Fruit fly (Drosophila melanogaster): ENCODE results near the gene Atg4b.

The Atg4b gene

dm6 chr3R:15363608-15364007 is 6.9 kb upstream of the Atg4b start, which contains the start of gene CG6171 (continued):
- peak in 1 of 2 experiments; percentile 15 for TF ChIP-seq crp (GFP tag; optimal IDR thresholded peaks at IDR 0.05)
- TF ChIP-seq CG14014 (GFP tag; IDR thresholded peaks at IDR 0.05), result no peak
- peak; percentile 75 for TF ChIP-seq CG13287 (GFP tag; IDR thresholded peaks at IDR 0.05; ENCODE audit: partially characterized antibody)
- TF ChIP-seq cad (GFP tag; optimal IDR thresholded peaks at IDR 0.05), result no peak
- 0 out of 2 replicates have a peak, but pooled peaks have one; percentile 55 for TF ChIP-seq bbx (GFP tag; IDR thresholded peaks at IDR 0.05; ENCODE audit: partially characterized antibody)
- TF ChIP-seq gem (tag; optimal IDR thresholded peaks at IDR 0.05), result no peak
- peak; percentile 16 for TF ChIP-seq CG13624 (GFP tag; optimal IDR thresholded peaks at IDR 0.05)
- TF ChIP-seq CG16863 (GFP tag; optimal IDR thresholded peaks at IDR 0.05), result peak; percentile 75
- peak; percentile 44 for TF ChIP-seq CG2120 (GFP tag; optimal IDR thresholded peaks at IDR 0.05)
- TF ChIP-seq HLH4C (GFP tag; IDR thresholded peaks at IDR 0.05; ENCODE audit: partially characterized antibody), result peak; percentile 47; the same call in 2 of the 3 replicates
- TF ChIP-seq CG2116 (GFP tag; optimal IDR thresholded peaks at IDR 0.05), result peak; percentile 70
- 0 out of 3 replicates have a peak, but pooled peaks have one; percentile 17 for TF ChIP-seq Doc3 (GFP tag; IDR thresholded peaks at IDR 0.05; ENCODE audit: partially characterized antibody)
- TF ChIP-seq Chrac-16 (GFP tag; optimal IDR thresholded peaks at IDR 0.05), result no peak
- TF ChIP-seq CG11085 (GFP tag; IDR thresholded peaks at IDR 0.05), result no peak
- 0 out of 2 replicates have a peak, but pooled peaks have one; percentile 14 for TF ChIP-seq Xrp1 (GFP tag; IDR thresholded peaks at IDR 0.05)
- TF ChIP-seq CG15514 (GFP tag; optimal IDR thresholded peaks at IDR 0.05), result peak; percentile 18
- TF ChIP-seq CG11504 (tag; optimal IDR thresholded peaks at IDR 0.05), result no peak
- no peak for TF ChIP-seq CG13424 (tag; optimal IDR thresholded peaks at IDR 0.05)
- no peak for TF ChIP-seq CG12299 (tag; optimal IDR thresholded peaks at IDR 0.05)
- TF ChIP-seq CG32767 (GFP tag; IDR thresholded peaks at IDR 0.05), result peak; percentile 47; the same call in 1 of the 2 replicates
- peak; percentile 80 for TF ChIP-seq sens (GFP tag)
- TF ChIP-seq CG13894 (tag; optimal IDR thresholded peaks at IDR 0.05), result no peak
- TF ChIP-seq bowl (GFP tag; IDR thresholded peaks at IDR 0.05), result no peak
- peak; percentile 82 for TF ChIP-seq Dp (GFP tag; optimal IDR thresholded peaks at IDR 0.05)
- TF ChIP-seq Dll (GFP tag; IDR thresholded peaks at IDR 0.05; ENCODE audit: partially characterized antibody), result peak; percentile 69; the same call in 3 of the 4 replicates
- TF ChIP-seq Mrtf (GFP tag; IDR thresholded peaks at IDR 0.05), result no peak
- TF ChIP-seq eve (GFP tag; optimal IDR thresholded peaks at IDR 0.05), result no peak
- peak; percentile 91 for TF ChIP-seq E2f2 (GFP tag; IDR thresholded peaks at IDR 0.05)
- TF ChIP-seq Med (GFP tag), result peak; percentile 82
- 0 out of 3 replicates have a peak, but pooled peaks have one; percentile 29 for TF ChIP-seq CG16813 (GFP tag; IDR thresholded peaks at IDR 0.05; ENCODE audit: partially characterized antibody)
- TF ChIP-seq Neu2 (GFP tag; optimal IDR thresholded peaks at IDR 0.05; ENCODE audit: borderline replicate concordance), result peak; percentile 18
- TF ChIP-seq CG9876 (GFP tag; optimal IDR thresholded peaks at IDR 0.05), result no peak
- no peak for TF ChIP-seq CG12155 (GFP tag; optimal IDR thresholded peaks at IDR 0.05)
- no peak for TF ChIP-seq ranshi (GFP tag; IDR thresholded peaks at IDR 0.05)
- TF ChIP-seq Opbp (GFP tag; IDR thresholded peaks at IDR 0.05; ENCODE audit: partially characterized antibody), result peak; percentile 43; the same call in 1 of the 3 replicates
- peak; percentile 30; the same call in 1 of the 2 replicates for TF ChIP-seq Bgb (GFP tag; IDR thresholded peaks at IDR 0.05; ENCODE audit: partially characterized antibody)
- no peak for TF ChIP-seq CG15269 (tag; optimal IDR thresholded peaks at IDR 0.05)
- peak; percentile 34; the same call in 1 of the 2 replicates for TF ChIP-seq CG2129 (GFP tag; IDR thresholded peaks at IDR 0.05; ENCODE audit: partially characterized antibody)
- TF ChIP-seq Dref (GFP tag; IDR thresholded peaks at IDR 0.05), result peak; percentile 76
- TF ChIP-seq CG15011 (GFP tag; optimal IDR thresholded peaks at IDR 0.05), result no peak
- no peak for TF ChIP-seq CG1233 (GFP tag; optimal IDR thresholded peaks at IDR 0.05)
- no peak for TF ChIP-seq chinmo (GFP tag; IDR thresholded peaks at IDR 0.05; ENCODE audit: partially characterized antibody)
- peak; percentile 70; the same call in 2 of the 3 replicates for TF ChIP-seq CG6791 (GFP tag; IDR thresholded peaks at IDR 0.05; ENCODE audit: partially characterized antibody)
- no peak for TF ChIP-seq ssp (GFP tag; IDR thresholded peaks at IDR 0.05)
- no peak for TF ChIP-seq CG4707 (GFP tag; optimal IDR thresholded peaks at IDR 0.05)
- TF ChIP-seq lbe (GFP tag; optimal IDR thresholded peaks at IDR 0.05), result peak; percentile 28
- no peak for TF ChIP-seq H2.0 (GFP tag; IDR thresholded peaks at IDR 0.05)
- TF ChIP-seq Doc2 (GFP tag; IDR thresholded peaks at IDR 0.05), result no peak
- no peak for TF ChIP-seq CG17612 (GFP tag; IDR thresholded peaks at IDR 0.05)
